Worm (Caenorhabditis elegans) whole organism, L1 larva: ENCODE data around the gene F52H2.3.

ENCODE experiments used
- C04F5.9 ChIP-seq: sonication (generic microtip); optimal IDR thresholded peaks from 2 replicates; lab custom pipeline; 2016; ENCODE audit warnings: missing genetic modification characterization, missing compliant biosample characterization
- C16A3.4 ChIP-seq: fragments of 150-350 bp; optimal IDR thresholded peaks from 2 replicates; lab custom pipeline; 2014; ENCODE audit warnings: missing biosample characterization, missing genetic modification characterization
- F16B12.6 ChIP-seq: fragments of 150-350 bp; optimal IDR thresholded peaks from 2 replicates; lab custom pipeline; 2014; ENCODE audit warnings: missing biosample characterization, missing genetic modification characterization
- Y116A8C.19 ChIP-seq: sonication (generic microtip); optimal IDR thresholded peaks from 2 replicates; lab custom pipeline; 2016; ENCODE audit warnings: missing compliant biosample characterization, missing genetic modification characterization, borderline replicate concordance
- aly-2 ChIP-seq: fragments of 150-350 bp; optimal IDR thresholded peaks from 2 replicates; lab custom pipeline; 2014; ENCODE audit warnings: missing biosample characterization, missing genetic modification characterization
- blmp-1 ChIP-seq: fragments of 150-350 bp; optimal IDR thresholded peaks from 2 replicates; lab custom pipeline; 2014; ENCODE audit warnings: missing biosample characterization, missing genetic modification characterization
- ceh-82 ChIP-seq, 3 experiments: fragments of 150-350 bp in 1 of 3; sonication (generic microtip) in 2 of 3; optimal IDR thresholded peaks; 2 replicates each; lab custom pipeline; 2014 to 2017; ENCODE audit warnings: missing biosample characterization in 3 of 3, missing genetic modification characterization in 3 of 3
- ceh-88 ChIP-seq: fragments of 200-800 bp; sonication (Bioruptor generic); IDR thresholded peaks from 2 replicates; pipeline ENCODE4 v1.3.6; 2022; ENCODE audit warnings: missing genetic modification characterization, missing compliant biosample characterization
- dsc-1 ChIP-seq: sonication (generic microtip); optimal IDR thresholded peaks from 2 replicates; lab custom pipeline; 2016; ENCODE audit warnings: mild to moderate bottlenecking, missing genetic modification characterization, missing compliant biosample characterization
- efl-1 ChIP-seq, 4 experiments: fragments of 150-350 bp; optimal IDR thresholded peaks in 3 of 4; peaks in 1 of 4; 1 replicate in 1 of 4; 2 replicates in 3 of 4; lab custom pipeline; 2014; ENCODE audit warnings: missing biosample characterization in 2 of 4, missing genetic modification characterization in 2 of 4, missing genetic modification reagents in 2 of 4
- egl-13 ChIP-seq: sonication (generic microtip); optimal IDR thresholded peaks from 2 replicates; lab custom pipeline; 2016; ENCODE audit warnings: missing genotype, missing genetic modification reagents, missing genetic modification characterization, missing compliant biosample characterization
- egl-27 ChIP-seq, 2 experiments: fragments of 150-350 bp in 1 of 2; sonication (generic microtip); optimal IDR thresholded peaks; 3 replicates each; lab custom pipeline; 2017 to 2018; ENCODE audit warnings: missing biosample characterization in 2 of 2, missing genetic modification characterization in 2 of 2, missing genetic modification reagents in 2 of 2
- elt-3 ChIP-seq, 6 experiments: fragments of 150-350 bp in 1 of 6; sonication (generic microtip); optimal IDR thresholded peaks; 2 replicates each; lab custom pipeline; 2017 to 2018; ENCODE audit warnings: missing biosample characterization in 6 of 6, missing genetic modification characterization in 6 of 6, inconsistent platforms in 1 of 6
- ets-5 ChIP-seq: fragments of 200-800 bp; sonication (Bioruptor generic); IDR thresholded peaks from 2 replicates; pipeline ENCODE4 v1.3.6; 2022; ENCODE audit warnings: missing genetic modification characterization, missing compliant biosample characterization
- fkh-10 ChIP-seq: sonication (generic microtip); optimal IDR thresholded peaks from 2 replicates; lab custom pipeline; 2017; ENCODE audit warnings: missing biosample characterization, missing genetic modification reagents, missing genetic modification characterization
- fkh-4 ChIP-seq: sonication (generic microtip); optimal IDR thresholded peaks from 2 replicates; lab custom pipeline; 2016; ENCODE audit warnings: missing compliant biosample characterization, missing genetic modification characterization, borderline replicate concordance
- fkh-8 ChIP-seq: sonication (generic microtip); optimal IDR thresholded peaks from 2 replicates; lab custom pipeline; 2016; ENCODE audit warnings: mild to moderate bottlenecking, missing genetic modification characterization, missing compliant biosample characterization
- grh-1 ChIP-seq: fragments of 200-800 bp; sonication (Bioruptor generic); IDR thresholded peaks from 2 replicates; pipeline ENCODE4 v1.3.6; 2022; ENCODE audit warnings: missing genetic modification reagents, missing genetic modification characterization, missing compliant biosample characterization
- hlh-4 ChIP-seq: sonication (generic microtip); optimal IDR thresholded peaks from 2 replicates; lab custom pipeline; 2016; ENCODE audit warnings: mild to moderate bottlenecking, missing genetic modification characterization, missing compliant biosample characterization
- irx-1 ChIP-seq: sonication (generic microtip); optimal IDR thresholded peaks from 2 replicates; lab custom pipeline; 2016; ENCODE audit warnings: missing genetic modification characterization, missing compliant biosample characterization
- lin-13 ChIP-seq: fragments of 150-350 bp; optimal IDR thresholded peaks from 2 replicates; lab custom pipeline; 2014; ENCODE audit warnings: missing biosample characterization, missing genetic modification reagents, missing genetic modification characterization
- lin-14 ChIP-seq: fragments of 200-800 bp; sonication (Bioruptor generic); optimal IDR thresholded peaks from 2 replicates; lab custom pipeline; 2018; ENCODE audit warnings: mild to moderate bottlenecking, missing genetic modification characterization, moderate library complexity, missing compliant biosample characterization
- lin-35 ChIP-seq, 2 experiments: fragments of 150-350 bp; optimal IDR thresholded peaks; 2 replicates each; lab custom pipeline; 2014; ENCODE audit warnings: missing biosample characterization in 2 of 2, missing genetic modification characterization in 2 of 2, missing genetic modification reagents in 2 of 2
- lin-39 ChIP-seq: fragments of 150-350 bp; optimal IDR thresholded peaks from 2 replicates; lab custom pipeline; 2014; ENCODE audit warnings: missing biosample characterization, missing genetic modification reagents, missing genetic modification characterization
- lsy-2 ChIP-seq, 2 experiments: fragments of 150-350 bp; optimal IDR thresholded peaks; 2 replicates each; lab custom pipeline; 2014; ENCODE audit warnings: missing biosample characterization in 2 of 2, missing genetic modification characterization in 2 of 2
- mab-9 ChIP-seq: fragments of 200-800 bp; sonication (Bioruptor generic); IDR thresholded peaks from 2 replicates; pipeline ENCODE4 v1.3.6; 2022; ENCODE audit warnings: missing genetic modification reagents, missing genetic modification characterization, missing compliant biosample characterization
- mdl-1 ChIP-seq, 2 experiments: fragments of 150-350 bp; optimal IDR thresholded peaks; 2 replicates each; lab custom pipeline; 2014 to 2017; ENCODE audit warnings: missing biosample characterization in 2 of 2, missing genetic modification characterization in 2 of 2, inconsistent platforms in 1 of 2
- mef-2 ChIP-seq: fragments of 150-350 bp; optimal IDR thresholded peaks from 2 replicates; lab custom pipeline; 2014; ENCODE audit warnings: missing biosample characterization, missing genetic modification characterization
- nhr-11 ChIP-seq: fragments of 150-350 bp; optimal IDR thresholded peaks from 2 replicates; lab custom pipeline; 2014; ENCODE audit warnings: missing biosample characterization, missing genetic modification characterization
- nhr-19 ChIP-seq: fragments of 200-800 bp; sonication (Bioruptor generic); conservative IDR thresholded peaks from 2 replicates; pipeline ENCODE4 v1.3.6; 2022; ENCODE audit warnings: missing genetic modification characterization, missing compliant biosample characterization
- nhr-237 ChIP-seq: fragments of 150-350 bp; optimal IDR thresholded peaks from 2 replicates; lab custom pipeline; 2014; ENCODE audit warnings: missing biosample characterization, missing genetic modification characterization
- nhr-47 ChIP-seq: sonication (generic microtip); optimal IDR thresholded peaks from 2 replicates; lab custom pipeline; 2016; ENCODE audit warnings: mild to moderate bottlenecking, missing genetic modification characterization, moderate library complexity, missing compliant biosample characterization
- nhr-71 ChIP-seq: sonication (generic microtip); optimal IDR thresholded peaks from 2 replicates; lab custom pipeline; 2016; ENCODE audit warnings: mild to moderate bottlenecking, missing genetic modification characterization, moderate library complexity, missing compliant biosample characterization
- nhr-84 ChIP-seq: sonication (generic microtip); optimal IDR thresholded peaks from 2 replicates; lab custom pipeline; 2017; ENCODE audit warnings: missing biosample characterization, missing genetic modification characterization
- nhr-90 ChIP-seq: sonication (generic microtip); optimal IDR thresholded peaks from 2 replicates; lab custom pipeline; 2016; ENCODE audit warnings: mild to moderate bottlenecking, missing genetic modification characterization, missing compliant biosample characterization; ENCODE audit not compliant: poor library complexity
- pag-3 ChIP-seq: sonication (generic microtip); optimal IDR thresholded peaks from 2 replicates; lab custom pipeline; 2017; ENCODE audit warnings: missing genetic modification characterization, mild to moderate bottlenecking, missing compliant biosample characterization, antibody characterized with exemption, borderline replicate concordance; ENCODE audit not compliant: insufficient read depth
- snpc-4 ChIP-seq: fragments of 150-350 bp; optimal IDR thresholded peaks from 2 replicates; lab custom pipeline; 2014; ENCODE audit warnings: missing biosample characterization, missing genetic modification characterization
- snu-23 ChIP-seq: sonication (generic microtip); optimal IDR thresholded peaks from 2 replicates; lab custom pipeline; 2016; ENCODE audit warnings: missing genetic modification characterization, missing compliant biosample characterization
- sox-4 ChIP-seq: sonication (generic microtip); optimal IDR thresholded peaks from 2 replicates; lab custom pipeline; 2016; ENCODE audit warnings: missing genetic modification characterization, missing compliant biosample characterization
- sup-37 ChIP-seq: fragments of 200-800 bp; sonication (Bioruptor generic); optimal IDR thresholded peaks from 2 replicates; lab custom pipeline; 2018; ENCODE audit warnings: mild to moderate bottlenecking, missing genetic modification characterization, missing compliant biosample characterization
- tbx-2 ChIP-seq: sonication (generic microtip); optimal IDR thresholded peaks from 2 replicates; lab custom pipeline; 2016; ENCODE audit warnings: missing genetic modification characterization, missing compliant biosample characterization
- unc-30 ChIP-seq: sonication (generic microtip); optimal IDR thresholded peaks from 2 replicates; lab custom pipeline; 2017; ENCODE audit warnings: missing biosample characterization, missing genetic modification characterization
- unc-86 ChIP-seq: sonication (generic microtip); optimal IDR thresholded peaks from 2 replicates; lab custom pipeline; 2016; ENCODE audit warnings: missing genetic modification characterization, missing compliant biosample characterization
- unc-98 ChIP-seq: fragments of 200-800 bp; sonication (Bioruptor generic); IDR thresholded peaks from 2 replicates; pipeline ENCODE4 v1.3.6; 2022; ENCODE audit warnings: missing genetic modification characterization, missing compliant biosample characterization
- vab-15 ChIP-seq: sonication (generic microtip); optimal IDR thresholded peaks from 2 replicates; lab custom pipeline; 2017; ENCODE audit warnings: missing genotype, mild to moderate bottlenecking, missing genetic modification characterization, missing compliant biosample characterization
- zag-1 ChIP-seq: fragments of 150-350 bp; optimal IDR thresholded peaks from 2 replicates; lab custom pipeline; 2014; ENCODE audit warnings: missing biosample characterization, missing genetic modification characterization
- zip-4 ChIP-seq: fragments of 200-800 bp; sonication (Bioruptor generic); optimal IDR thresholded peaks from 2 replicates; lab custom pipeline; 2018; ENCODE audit warnings: mild to moderate bottlenecking, missing genetic modification characterization, moderate library complexity, missing compliant biosample characterization
- ztf-11 ChIP-seq, 2 experiments: sonication (generic microtip); optimal IDR thresholded peaks; 2 replicates each; lab custom pipeline; 2016 to 2017; ENCODE audit warnings: missing genetic modification characterization in 2 of 2, missing biosample characterization in 1 of 2, missing compliant biosample characterization in 1 of 2

F52H2.3 gene

ce11 chrX:2538713-2539112 is 2.1 kb downstream of the F52H2.3 start:
- no peak for TF ChIP-seq efl-1 (optimal IDR thresholded peaks at IDR 0.05; lab: Kevin White, UChicago)
- peak in 1 of 2 experiments; percentile 67 for TF ChIP-seq efl-1 (GFP tag; optimal IDR thresholded peaks at IDR 0.05 in 1 of 2; lab: Kevin White, UChicago)
- TF ChIP-seq pag-3 (tag; lab: Kevin White, UChicago), result no peak
- TF ChIP-seq nhr-90 (tag; lab: Kevin White, UChicago), result no peak
- TF ChIP-seq fkh-4 (tag; lab: Kevin White, UChicago), result peak; percentile 68
- peak; percentile 93 for TF ChIP-seq dsc-1

ce11 chrX:2536246-2536772 is 4.5 kb downstream of the F52H2.3 start:
- TF ChIP-seq C16A3.4 (tag; lab: Kevin White, UChicago), result peak; percentile 68
- TF ChIP-seq irx-1 (tag; lab: Kevin White, UChicago), result peak; percentile 51
- peak; percentile 56 for TF ChIP-seq C04F5.9 (tag; lab: Kevin White, UChicago)
- TF ChIP-seq mab-9 (GFP tag; lab: Robert Waterston, UW), result peak; percentile 66; the same call in 1 of the 2 replicates
- TF ChIP-seq blmp-1, result peak; percentile 75
- TF ChIP-seq fkh-10, result peak; percentile 85
- TF ChIP-seq Y116A8C.19 (tag; lab: Kevin White, UChicago), result no peak
- TF ChIP-seq ets-5 (GFP tag; lab: Robert Waterston, UW), result no peak
- TF ChIP-seq F16B12.6 (tag; lab: Kevin White, UChicago), result no peak
- peak; percentile 55 for TF ChIP-seq lin-39 (tag; lab: Kevin White, UChicago)
- TF ChIP-seq nhr-84 (tag; lab: Kevin White, UChicago), result no peak
- peak; percentile 66 to 77 for TF ChIP-seq egl-27 (tag; optimal IDR thresholded peaks at IDR 0.05; lab: Kevin White, UChicago)
- TF ChIP-seq lin-35 (GFP tag; optimal IDR thresholded peaks at IDR 0.05; lab: Kevin White, UChicago), result peak; percentile 55 to 74
- no peak for TF ChIP-seq hlh-4 (tag; lab: Kevin White, UChicago)
- peak; percentile 60 for TF ChIP-seq zag-1
- TF ChIP-seq unc-98, result no peak
- TF ChIP-seq lin-13 (GFP tag; lab: Kevin White, UChicago), result peak; percentile 67
- peak in 1 of 6 experiments; percentile 42 for TF ChIP-seq elt-3 (tag; optimal IDR thresholded peaks at IDR 0.05; lab: Kevin White, UChicago)
- peak; percentile 62 for TF ChIP-seq snpc-4 (tag; lab: Kevin White, UChicago)
- peak; percentile 25; the same call in 1 of the 2 replicates for TF ChIP-seq ceh-88 (GFP tag; lab: Robert Waterston, UW)
- peak; percentile 75 for TF ChIP-seq nhr-90 (tag; lab: Kevin White, UChicago)
- TF ChIP-seq lin-14 (GFP tag; lab: Kevin White, UChicago), result peak; percentile 99
- peak; percentile 64 for TF ChIP-seq grh-1 (GFP tag; lab: Robert Waterston, UW)
- peak; percentile 37 for TF ChIP-seq zip-4 (GFP tag; lab: Kevin White, UChicago)
- TF ChIP-seq lsy-2 (tag; optimal IDR thresholded peaks at IDR 0.05; lab: Kevin White, UChicago), result peak; percentile 75 to 87
- TF ChIP-seq snu-23 (GFP tag; lab: Kevin White, UChicago), result peak; percentile 92
- peak; percentile 88 for TF ChIP-seq tbx-2
- TF ChIP-seq unc-86 (tag; lab: Kevin White, UChicago), result peak; percentile 84
- peak; percentile 62 for TF ChIP-seq nhr-11 (tag; lab: Kevin White, UChicago)
- TF ChIP-seq nhr-47 (tag; lab: Kevin White, UChicago), result peak; percentile 90
- peak; percentile 83 to 89 (median 86) for TF ChIP-seq ceh-82 (tag; optimal IDR thresholded peaks at IDR 0.05; lab: Kevin White, UChicago)
- no peak for TF ChIP-seq sox-4 (tag; lab: Kevin White, UChicago)
- TF ChIP-seq vab-15 (tag; lab: Kevin White, UChicago), result no peak
- TF ChIP-seq ztf-11 (tag; optimal IDR thresholded peaks at IDR 0.05; lab: Kevin White, UChicago), result peak in 1 of 2 experiments; percentile 79
- TF ChIP-seq nhr-71 (tag; lab: Kevin White, UChicago), result peak; percentile 95
- no peak for TF ChIP-seq mef-2
- TF ChIP-seq nhr-237 (tag; lab: Kevin White, UChicago), result peak; percentile 49
- peak; percentile 64 to 77 for TF ChIP-seq efl-1 (optimal IDR thresholded peaks at IDR 0.05; lab: Kevin White, UChicago)
- peak in 1 of 2 experiments; percentile 94 for TF ChIP-seq efl-1 (GFP tag; optimal IDR thresholded peaks at IDR 0.05 in 1 of 2; lab: Kevin White, UChicago)
- TF ChIP-seq sup-37 (GFP tag; lab: Kevin White, UChicago), result peak; percentile 74
- TF ChIP-seq egl-13, result peak; percentile 90
- peak; percentile 82 for TF ChIP-seq dsc-1
- TF ChIP-seq mdl-1 (tag; optimal IDR thresholded peaks at IDR 0.05; lab: Kevin White, UChicago), result peak in 1 of 2 experiments; percentile 84
- TF ChIP-seq unc-30 (tag; lab: Kevin White, UChicago), result no peak
- TF ChIP-seq fkh-8, result peak; percentile 89
- peak; percentile 83 for TF ChIP-seq nhr-19 (GFP tag; lab: Robert Waterston, UW)
- peak; percentile 15 for TF ChIP-seq aly-2 (tag; lab: Kevin White, UChicago)
